Fruit fly (Drosophila melanogaster) whole organism, embryonic: ENCODE measurements around the gene Ir67b.

Experiments
- CG10366 ChIP-seq: fragments of 200-800 bp; sonication (Bioruptor generic); IDR thresholded peaks from 2 replicates; pipeline ENCODE4 v1.3.6; 2022; ENCODE audit warnings: missing biosample characterization, missing genetic modification characterization
- CG11504 ChIP-seq: fragments of 200-800 bp; sonication (Bioruptor generic); optimal IDR thresholded peaks from 3 replicates; lab custom pipeline; 2019; ENCODE audit warnings: missing biosample characterization, mild to moderate bottlenecking, missing genetic modification characterization, moderate library complexity
- CG12155 ChIP-seq: fragments of 200-800 bp; sonication (Bioruptor generic); optimal IDR thresholded peaks from 3 replicates; lab custom pipeline; 2016; ENCODE audit warnings: missing biosample characterization, missing genetic modification characterization
- CG12769 ChIP-seq: fragments of 200-800 bp; sonication (Bioruptor generic); optimal IDR thresholded peaks from 2 replicates; lab custom pipeline; 2019; ENCODE audit warnings: missing biosample characterization, mild to moderate bottlenecking, missing genetic modification characterization, moderate library complexity
- CG17359 ChIP-seq: fragments of 200-800 bp; sonication (Bioruptor generic); optimal IDR thresholded peaks from 3 replicates; lab custom pipeline; 2018; ENCODE audit warnings: missing biosample characterization, mild to moderate bottlenecking, missing genetic modification characterization, moderate library complexity
- CG1792 ChIP-seq: fragments of 200-800 bp; sonication (Bioruptor generic); optimal IDR thresholded peaks from 2 replicates; lab custom pipeline; 2016; ENCODE audit warnings: missing biosample characterization, missing genetic modification characterization
- CG2120 ChIP-seq: fragments of 200-800 bp; sonication (Bioruptor generic); optimal IDR thresholded peaks from 3 replicates; lab custom pipeline; 2016; ENCODE audit warnings: missing biosample characterization, missing genetic modification characterization
- CG2199 ChIP-seq: fragments of 200-800 bp; sonication (Bioruptor generic); IDR thresholded peaks from 3 replicates; pipeline ENCODE4 v1.3.6; 2022; ENCODE audit warnings: missing biosample characterization, missing genetic modification characterization
- CG30403 ChIP-seq: fragments of 200-800 bp; sonication (Bioruptor generic); optimal IDR thresholded peaks from 3 replicates; lab custom pipeline; 2016; ENCODE audit warnings: missing biosample characterization, missing genetic modification characterization
- CG31388 ChIP-seq: fragments of 200-800 bp; sonication (Bioruptor generic); optimal IDR thresholded peaks from 2 replicates; lab custom pipeline; 2016; ENCODE audit warnings: missing biosample characterization, missing genetic modification characterization
- CG5180 ChIP-seq: fragments of 200-800 bp; sonication (Bioruptor generic); optimal IDR thresholded peaks from 3 replicates; lab custom pipeline; 2017; ENCODE audit warnings: missing biosample characterization, missing genetic modification characterization, mild to moderate bottlenecking, moderate library complexity, missing genetic modification reagents
- CG6683 ChIP-seq: fragments of 200-800 bp; sonication (Bioruptor generic); optimal IDR thresholded peaks from 2 replicates; lab custom pipeline; 2017; ENCODE audit warnings: missing biosample characterization, mild to moderate bottlenecking, missing genetic modification characterization, missing genetic modification reagents
- CG7963 ChIP-seq: fragments of 200-800 bp; sonication (Bioruptor generic); IDR thresholded peaks from 3 replicates; pipeline ENCODE4 v1.3.6; 2022; ENCODE audit warnings: missing biosample characterization, missing genetic modification characterization; ENCODE audit not compliant: partially characterized antibody
- CG8281 ChIP-seq: fragments of 200-800 bp; sonication (Bioruptor generic); optimal IDR thresholded peaks from 2 replicates; lab custom pipeline; 2018; ENCODE audit warnings: missing biosample characterization, mild to moderate bottlenecking, missing genetic modification characterization, moderate library complexity
- Dad ChIP-seq: fragments of 200-800 bp; sonication (Bioruptor generic); optimal IDR thresholded peaks from 3 replicates; lab custom pipeline; 2016; ENCODE audit warnings: missing biosample characterization, missing genetic modification characterization
- Deaf1 ChIP-seq: fragments of 200-800 bp; optimal IDR thresholded peaks from 3 replicates; lab custom pipeline; 2019; ENCODE audit warnings: missing biosample characterization, mild to moderate bottlenecking, missing genetic modification characterization, moderate library complexity
- Dip2 ChIP-seq: fragments of 200-800 bp; sonication (Bioruptor generic); IDR thresholded peaks from 2 replicates; pipeline ENCODE4 v1.3.6; 2022; ENCODE audit warnings: missing biosample characterization, missing genetic modification characterization
- Doc3 ChIP-seq: fragments of 200-800 bp; sonication (Bioruptor generic); IDR thresholded peaks from 3 replicates; pipeline ENCODE4 v1.3.6; 2022; ENCODE audit warnings: missing biosample characterization, missing genetic modification characterization; ENCODE audit not compliant: partially characterized antibody
- Drgx ChIP-seq: fragments of 200-800 bp; sonication (Bioruptor generic); IDR thresholded peaks from 2 replicates; pipeline ENCODE4 v1.3.6; 2022; ENCODE audit warnings: missing biosample characterization, missing genetic modification characterization
- bcd ChIP-seq: fragments of 200-800 bp; sonication (Bioruptor generic); optimal IDR thresholded peaks from 2 replicates; lab custom pipeline; 2017; ENCODE audit warnings: missing biosample characterization, mild to moderate bottlenecking, missing genetic modification characterization
- cas ChIP-seq: fragments of 200-800 bp; sonication (Bioruptor generic); IDR thresholded peaks from 2 replicates; pipeline ENCODE4 v1.3.6; 2022; ENCODE audit warnings: missing biosample characterization, missing genetic modification characterization
- caup ChIP-seq: fragments of 200-800 bp; sonication (Bioruptor generic); optimal IDR thresholded peaks from 3 replicates; lab custom pipeline; 2017; ENCODE audit warnings: missing biosample characterization, mild to moderate bottlenecking, missing genetic modification characterization, moderate library complexity; ENCODE audit not compliant: severe bottlenecking
- chif ChIP-seq, 2 experiments: fragments of 200-800 bp; sonication (Bioruptor generic); optimal IDR thresholded peaks; 3 replicates each; lab custom pipeline; 2016; ENCODE audit warnings: missing biosample characterization in 2 of 2, missing genetic modification characterization in 2 of 2
- chinmo ChIP-seq: fragments of 200-800 bp; sonication (Bioruptor generic); IDR thresholded peaks from 4 replicates; pipeline ENCODE4 v1.3.6; 2022; ENCODE audit warnings: missing biosample characterization, missing genetic modification characterization; ENCODE audit not compliant: partially characterized antibody
- dmrt99B ChIP-seq: fragments of 200-800 bp; sonication (Bioruptor generic); optimal IDR thresholded peaks from 2 replicates; lab custom pipeline; 2018; ENCODE audit warnings: missing biosample characterization, mild to moderate bottlenecking, missing genetic modification characterization, moderate library complexity
- ftz-f1 ChIP-seq: fragments of 200-800 bp; sonication (Bioruptor generic); optimal IDR thresholded peaks from 2 replicates; lab custom pipeline; 2016; ENCODE audit warnings: missing biosample characterization, missing genetic modification characterization
- gce ChIP-seq: fragments of 200-800 bp; sonication (Bioruptor generic); IDR thresholded peaks from 3 replicates; pipeline ENCODE4 v1.3.6; 2022; ENCODE audit warnings: missing biosample characterization, missing genetic modification characterization
- grau ChIP-seq: fragments of 200-800 bp; optimal IDR thresholded peaks from 3 replicates; lab custom pipeline; 2019; ENCODE audit warnings: missing biosample characterization, mild to moderate bottlenecking, missing genetic modification characterization, moderate library complexity
- grn ChIP-seq: fragments of 200-800 bp; sonication (Bioruptor generic); optimal IDR thresholded peaks from 3 replicates; lab custom pipeline; 2017; ENCODE audit warnings: missing biosample characterization, missing genetic modification characterization
- nerfin-1 ChIP-seq: fragments of 200-800 bp; sonication (Bioruptor generic); optimal IDR thresholded peaks from 3 replicates; lab custom pipeline; 2019; ENCODE audit warnings: missing biosample characterization, mild to moderate bottlenecking, missing genetic modification characterization, moderate library complexity
- onecut ChIP-seq: fragments of 200-800 bp; sonication (Bioruptor generic); IDR thresholded peaks from 2 replicates; pipeline ENCODE4 v1.3.6; 2022; ENCODE audit warnings: missing biosample characterization, missing genetic modification characterization
- prd ChIP-seq, 3 experiments: fragments of >200 bp in 2 of 3; fragments of 200-800 bp in 1 of 3; sonication (Bioruptor generic) in 1 of 3; optimal IDR thresholded peaks in 2 of 3; IDR thresholded peaks in 1 of 3; 2 replicates in 2 of 3; 3 replicates in 1 of 3; pipeline versions ENCODE4 v1.3.6 to Lab custom; 2017 to 2022; ENCODE audit warnings: missing biosample characterization in 1 of 3, missing genetic modification characterization in 1 of 3
- rib ChIP-seq: fragments of 200-800 bp; sonication (Bioruptor generic); IDR thresholded peaks from 2 replicates; pipeline ENCODE4 v1.3.6; 2022; ENCODE audit warnings: missing biosample characterization, missing genetic modification characterization
- sc ChIP-seq, 3 experiments: fragments of >200 bp in 2 of 3; fragments of 200-800 bp in 1 of 3; sonication (Bioruptor generic) in 1 of 3; optimal IDR thresholded peaks; 2 replicates in 2 of 3; 3 replicates in 1 of 3; lab custom pipeline; 2017; ENCODE audit warnings: mild to moderate bottlenecking in 1 of 3, missing biosample characterization in 1 of 3, missing genetic modification characterization in 1 of 3, missing genetic modification reagents in 1 of 3
- sna ChIP-seq: fragments of 200-800 bp; sonication (Bioruptor generic); IDR thresholded peaks from 2 replicates; pipeline ENCODE4 v1.3.6; 2022; ENCODE audit warnings: missing biosample characterization, missing genetic modification characterization; ENCODE audit not compliant: partially characterized antibody
- sqz ChIP-seq: fragments of 200-800 bp; sonication (Bioruptor generic); optimal IDR thresholded peaks from 3 replicates; lab custom pipeline; 2018; ENCODE audit warnings: missing biosample characterization, mild to moderate bottlenecking, missing genetic modification characterization
- vnd ChIP-seq: fragments of 200-800 bp; sonication (Bioruptor generic); IDR thresholded peaks from 3 replicates; pipeline ENCODE4 v1.3.6; 2022; ENCODE audit warnings: missing biosample characterization, missing genetic modification characterization; ENCODE audit not compliant: partially characterized antibody

Ir67b gene

dm6 chr3L:10442486-10442885, 10.7 kb upstream of the Ir67b start:
- TF ChIP-seq sqz (GFP tag; lab: Kevin White, UChicago) (peak; percentile 15), onecut (GFP tag; lab: Robert Waterston, UW) (peak; percentile 44; the same call in 1 of the 2 replicates), CG12769 (peak; percentile 12), chinmo (0 out of 4 replicates have a peak, but pooled peaks have one; percentile 44), grn (GFP tag; lab: Kevin White, UChicago) (peak; percentile 62), nerfin-1 (tag; lab: Kevin White, UChicago) (no peak), CG17359 (no peak), CG30403 (GFP tag; lab: Kevin White, UChicago) (no peak), sc (optimal IDR thresholded peaks at IDR 0.05; lab: Kevin White, UChicago) (no peak), sc (GFP tag; optimal IDR thresholded peaks at IDR 0.05; lab: Kevin White, UChicago) (no peak), ftz-f1 (GFP tag; lab: Kevin White, UChicago) (peak; percentile 7), CG8281 (tag; lab: Kevin White, UChicago) (peak; percentile 54), gce (GFP tag; lab: Robert Waterston, UW) (0 out of 3 replicates have a peak, but pooled peaks have one; percentile 10), CG2199 (0 out of 3 replicates have a peak, but pooled peaks have one; percentile 14)
- TF ChIP-seq, all 482 proteins: peak for 9

- TF ChIP-seq CG11504 (tag; lab: Kevin White, UChicago): peak; percentile 57
- peak; percentile 44; the same call in 1 of the 2 replicates for TF ChIP-seq Drgx (GFP tag; lab: Robert Waterston, UW)
- no peak for TF ChIP-seq bcd
Observed at dm6 chr3L:10440488-10440887, 8.7 kb upstream of the Ir67b start.

dm6 chr3L:10439873-10440272, 8.1 kb upstream of the Ir67b start:
- no peak for TF ChIP-seq cas
- no peak for TF ChIP-seq CG6683 (GFP tag; lab: Kevin White, UChicago)
- no peak for TF ChIP-seq CG1792 (GFP tag; lab: Kevin White, UChicago)
- TF ChIP-seq CG2120 (GFP tag; lab: Kevin White, UChicago): no peak
- no peak for TF ChIP-seq chif (GFP tag; optimal IDR thresholded peaks at IDR 0.05; lab: Kevin White, UChicago)
- TF ChIP-seq CG10366: no peak
- TF ChIP-seq Drgx (GFP tag; lab: Robert Waterston, UW): peak; percentile 11; the same call in 1 of the 2 replicates
- TF ChIP-seq dmrt99B (tag; lab: Kevin White, UChicago): no peak
- no peak for TF ChIP-seq Deaf1 (tag; lab: Kevin White, UChicago)
- TF ChIP-seq CG12155: no peak
- TF ChIP-seq CG7963 (GFP tag; lab: Robert Waterston, UW): no peak
- TF ChIP-seq Doc3 (GFP tag; lab: Robert Waterston, UW): no peak
- no peak for TF ChIP-seq sna (GFP tag; lab: Robert Waterston, UW)
- TF ChIP-seq CG11504 (tag; lab: Kevin White, UChicago): peak; percentile 60
- no peak for TF ChIP-seq caup
- TF ChIP-seq rib (GFP tag; lab: Robert Waterston, UW): no peak
- no peak for TF ChIP-seq CG5180
- TF ChIP-seq Dip2 (GFP tag; lab: Robert Waterston, UW): no peak
- no peak for TF ChIP-seq Dad
- TF ChIP-seq CG31388: no peak
- no peak for TF ChIP-seq prd (optimal IDR thresholded peaks at IDR 0.05; lab: Kevin White, UChicago)
- TF ChIP-seq prd (GFP tag; IDR thresholded peaks at IDR 0.05; lab: Robert Waterston, UW): no peak
- TF ChIP-seq vnd (GFP tag; lab: Robert Waterston, UW): no peak
- peak; percentile 28 for TF ChIP-seq grau (tag; lab: Kevin White, UChicago)
- TF ChIP-seq, all 482 proteins: peak for 3
